Worm (Caenorhabditis elegans): ENCODE measurements around the gene ZK666.15.

Gene ZK666.15

ce11 chrII:10447348-10448316 is 39.2 kb upstream of the ZK666.15 start, which contains the start of gene ZK673.2:
Gene ZK673.2 (plus strand): TSS chrII:10448266.
- no peak for TF ChIP-seq ztf-23 (GFP tag; IDR thresholded peaks at IDR 0.05)
- TF ChIP-seq tab-1 (GFP tag; IDR thresholded peaks at IDR 0.05) = no peak
- TF ChIP-seq cog-1 (tag; optimal IDR thresholded peaks at IDR 0.05) = no peak
- TF ChIP-seq klf-2 (GFP tag; conservative IDR thresholded peaks at IDR 0.05) = no peak
- TF ChIP-seq flt-1 (GFP tag; IDR thresholded peaks at IDR 0.05) = no peak
- TF ChIP-seq med-1 (GFP tag; optimal IDR thresholded peaks at IDR 0.05; ENCODE audit: insufficient read depth) = no peak
- no peak for TF ChIP-seq T22C8.4 (GFP tag; IDR thresholded peaks at IDR 0.05)
- TF ChIP-seq ref-1 (GFP tag; conservative IDR thresholded peaks at IDR 0.05) = no peak
- TF ChIP-seq ztf-29 (GFP tag; IDR thresholded peaks at IDR 0.05) = no peak

- no peak for TF ChIP-seq cog-1 (tag; optimal IDR thresholded peaks at IDR 0.05)
- TF ChIP-seq T22C8.4 (GFP tag; IDR thresholded peaks at IDR 0.05) = no peak
- no peak for TF ChIP-seq klf-2 (GFP tag; conservative IDR thresholded peaks at IDR 0.05)
- TF ChIP-seq med-1 (GFP tag; optimal IDR thresholded peaks at IDR 0.05; ENCODE audit: insufficient read depth) = no peak
- TF ChIP-seq ztf-29 (GFP tag; IDR thresholded peaks at IDR 0.05) = no peak
- no peak for TF ChIP-seq flt-1 (GFP tag; IDR thresholded peaks at IDR 0.05)
- TF ChIP-seq tab-1 (GFP tag; IDR thresholded peaks at IDR 0.05) = no peak
- no peak for TF ChIP-seq ref-1 (GFP tag; conservative IDR thresholded peaks at IDR 0.05)
- TF ChIP-seq ztf-23 (GFP tag; IDR thresholded peaks at IDR 0.05) = no peak
These were observed 37.1 kb upstream of the ZK666.15 start, which contains the start of gene lin-56 for ce11 chrII:10449707-10450106. Gene lin-56 (plus strand): TSS chrII:10450007.

ce11 chrII:10450335-10450734 is 36.5 kb upstream of the ZK666.15 start:
- no peak for TF ChIP-seq cog-1 (tag; optimal IDR thresholded peaks at IDR 0.05)
- TF ChIP-seq ztf-29 (GFP tag; IDR thresholded peaks at IDR 0.05) = no peak
- TF ChIP-seq flt-1 (GFP tag; IDR thresholded peaks at IDR 0.05) = no peak
- no peak for TF ChIP-seq ref-1 (GFP tag; conservative IDR thresholded peaks at IDR 0.05)
- no peak for TF ChIP-seq T22C8.4 (GFP tag; IDR thresholded peaks at IDR 0.05)
- TF ChIP-seq klf-2 (GFP tag; conservative IDR thresholded peaks at IDR 0.05) = no peak
- TF ChIP-seq ztf-23 (GFP tag; IDR thresholded peaks at IDR 0.05) = no peak
- TF ChIP-seq med-1 (GFP tag; optimal IDR thresholded peaks at IDR 0.05; ENCODE audit: insufficient read depth) = no peak
- TF ChIP-seq tab-1 (GFP tag; IDR thresholded peaks at IDR 0.05) = no peak

ce11 chrII:10452620-10453019 is 34.2 kb upstream of the ZK666.15 start, which contains the start of gene ZK673.4:
Gene ZK673.4 (plus strand): TSS chrII:10452920.
- no peak for TF ChIP-seq flt-1 (GFP tag; IDR thresholded peaks at IDR 0.05)
- TF ChIP-seq T22C8.4 (GFP tag; IDR thresholded peaks at IDR 0.05) = no peak
- no peak for TF ChIP-seq med-1 (GFP tag; optimal IDR thresholded peaks at IDR 0.05; ENCODE audit: insufficient read depth)
- TF ChIP-seq tab-1 (GFP tag; IDR thresholded peaks at IDR 0.05) = no peak
- TF ChIP-seq ztf-23 (GFP tag; IDR thresholded peaks at IDR 0.05) = no peak
- TF ChIP-seq ztf-29 (GFP tag; IDR thresholded peaks at IDR 0.05) = no peak
- no peak for TF ChIP-seq cog-1 (tag; optimal IDR thresholded peaks at IDR 0.05)
- TF ChIP-seq klf-2 (GFP tag; conservative IDR thresholded peaks at IDR 0.05) = no peak
- TF ChIP-seq ref-1 (GFP tag; conservative IDR thresholded peaks at IDR 0.05) = no peak

- TF ChIP-seq med-1 (GFP tag; optimal IDR thresholded peaks at IDR 0.05; ENCODE audit: insufficient read depth) = no peak
- TF ChIP-seq ztf-23 (GFP tag; IDR thresholded peaks at IDR 0.05) = no peak
- TF ChIP-seq klf-2 (GFP tag; conservative IDR thresholded peaks at IDR 0.05) = no peak
- no peak for TF ChIP-seq cog-1 (tag; optimal IDR thresholded peaks at IDR 0.05)
- no peak for TF ChIP-seq tab-1 (GFP tag; IDR thresholded peaks at IDR 0.05)
- TF ChIP-seq ref-1 (GFP tag; conservative IDR thresholded peaks at IDR 0.05) = no peak
- no peak for TF ChIP-seq T22C8.4 (GFP tag; IDR thresholded peaks at IDR 0.05)
- TF ChIP-seq flt-1 (GFP tag; IDR thresholded peaks at IDR 0.05) = no peak
- TF ChIP-seq ztf-29 (GFP tag; IDR thresholded peaks at IDR 0.05) = no peak
These were observed 29.9 kb upstream of the ZK666.15 start, which contains the start of gene ZK673.11 for ce11 chrII:10456979-10457378. Gene ZK673.11 (plus strand): TSS chrII:10457279.

ce11 chrII:10461207-10461606 is 25.6 kb upstream of the ZK666.15 start, which contains the start of gene ZK673.5:
Gene ZK673.5 (plus strand): TSS chrII:10461507.
- TF ChIP-seq ref-1 (GFP tag; conservative IDR thresholded peaks at IDR 0.05) (no peak), med-1 (GFP tag; optimal IDR thresholded peaks at IDR 0.05; ENCODE audit: insufficient read depth) (no peak), ztf-23 (GFP tag; IDR thresholded peaks at IDR 0.05) (no peak), ztf-29 (GFP tag; IDR thresholded peaks at IDR 0.05) (no peak), tab-1 (GFP tag; IDR thresholded peaks at IDR 0.05) (no peak), flt-1 (GFP tag; IDR thresholded peaks at IDR 0.05) (no peak), klf-2 (GFP tag; conservative IDR thresholded peaks at IDR 0.05) (no peak), cog-1 (tag; optimal IDR thresholded peaks at IDR 0.05) (no peak), T22C8.4 (GFP tag; IDR thresholded peaks at IDR 0.05) (no peak)

ce11 chrII:10464230-10464920 is 22.5 kb upstream of the ZK666.15 start, which contains the start of the genes ZK673.6 and sdz-37:
Gene ZK673.6 (minus strand): TSS chrII:10464330.
Gene sdz-37 (plus strand): TSS chrII:10464870.
- no peak for TF ChIP-seq klf-2 (GFP tag; conservative IDR thresholded peaks at IDR 0.05)
- TF ChIP-seq tab-1 (GFP tag; IDR thresholded peaks at IDR 0.05) = no peak
- no peak for TF ChIP-seq ref-1 (GFP tag; conservative IDR thresholded peaks at IDR 0.05)
- no peak for TF ChIP-seq cog-1 (tag; optimal IDR thresholded peaks at IDR 0.05)
- no peak for TF ChIP-seq T22C8.4 (GFP tag; IDR thresholded peaks at IDR 0.05)
- no peak for TF ChIP-seq flt-1 (GFP tag; IDR thresholded peaks at IDR 0.05)
- no peak for TF ChIP-seq ztf-29 (GFP tag; IDR thresholded peaks at IDR 0.05)
- TF ChIP-seq med-1 (GFP tag; optimal IDR thresholded peaks at IDR 0.05; ENCODE audit: insufficient read depth) = no peak
- TF ChIP-seq ztf-23 (GFP tag; IDR thresholded peaks at IDR 0.05) = no peak

ce11 chrII:10466552-10466951 is 20.3 kb upstream of the ZK666.15 start, which contains the start of gene tnc-2:
Gene tnc-2 (plus strand): TSS chrII:10466852.
- TF ChIP-seq cog-1 (tag; optimal IDR thresholded peaks at IDR 0.05) (no peak), med-1 (GFP tag; optimal IDR thresholded peaks at IDR 0.05; ENCODE audit: insufficient read depth) (no peak)

Data from whole organism, midembryonic.